Fruit fly (Drosophila melanogaster) whole organism: ENCODE data around the gene CG43750.

Experiments
- CG8478 ChIP-seq: fragments of >200 bp; optimal IDR thresholded peaks from 2 replicates; lab custom pipeline; 2018; ENCODE audit warnings: inconsistent platforms
- Dll ChIP-seq: fragments of >200 bp; optimal IDR thresholded peaks from 2 replicates; lab custom pipeline; 2017
- EcR ChIP-seq, 2 experiments: fragments of >200 bp; optimal IDR thresholded peaks; 2 replicates each; lab custom pipeline; 2017; ENCODE audit warnings: missing biosample characterization in 2 of 2, missing genetic modification characterization in 2 of 2, missing genetic modification reagents in 2 of 2
- pan ChIP-seq: fragments of >200 bp; optimal IDR thresholded peaks from 2 replicates; lab custom pipeline; 2017
- psq ChIP-seq: fragments of >200 bp; optimal IDR thresholded peaks from 2 replicates; lab custom pipeline; 2017
- usp ChIP-seq: fragments of >200 bp; optimal IDR thresholded peaks from 2 replicates; lab custom pipeline; 2017; ENCODE audit warnings: missing biosample characterization, missing genetic modification characterization, mixed read lengths

DNA sequence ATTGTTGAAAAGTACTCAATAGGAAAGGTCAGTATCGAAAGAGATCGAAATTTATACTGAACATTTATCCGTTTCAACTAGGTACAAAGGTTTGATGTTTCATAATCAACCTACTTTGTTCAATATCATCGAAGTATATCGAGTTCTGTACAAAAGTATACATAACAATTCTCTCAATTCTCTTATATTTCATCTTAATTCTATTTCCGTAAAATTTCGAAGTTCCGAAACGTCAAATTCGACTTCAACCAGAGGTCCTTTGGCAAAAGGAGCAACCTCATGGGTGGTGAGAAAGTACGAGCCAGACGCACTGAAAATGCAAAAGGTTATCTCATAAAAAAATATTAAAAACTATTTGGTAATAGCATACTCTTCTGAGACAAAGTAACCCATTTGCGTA lies 26.1 kb upstream of the CG43750 start, which contains the start of gene CG31948:
- TF ChIP-seq psq (lab: Kevin White, UChicago) (no peak), CG8478 (lab: Kevin White, UChicago) (no peak), usp (GFP tag; lab: Kevin White, UChicago) (no peak), Dll (lab: Kevin White, UChicago) (no peak), pan (no peak), EcR (GFP tag; optimal IDR thresholded peaks at IDR 0.05; lab: Kevin White, UChicago) (no peak)
